Worm (Caenorhabditis elegans) whole organism, midembryonic: ENCODE measurements around the gene F58E6.4.

Source experiments
- T22C8.4 ChIP-seq: fragments of 200-800 bp; sonication (Bioruptor generic); IDR thresholded peaks from 2 replicates; pipeline ENCODE4 v1.3.6; 2022; ENCODE audit warnings: missing genetic modification characterization, missing compliant biosample characterization
- cog-1 ChIP-seq: sonication (generic microtip); optimal IDR thresholded peaks from 2 replicates; lab custom pipeline; 2016; ENCODE audit warnings: missing genetic modification characterization, missing compliant biosample characterization
- flt-1 ChIP-seq: fragments of 200-800 bp; sonication (Bioruptor generic); IDR thresholded peaks from 2 replicates; pipeline ENCODE4 v1.3.6; 2022; ENCODE audit warnings: missing genetic modification characterization, missing compliant biosample characterization
- klf-2 ChIP-seq: fragments of 200-800 bp; sonication (Bioruptor generic); conservative IDR thresholded peaks from 2 replicates; pipeline ENCODE4 v1.3.6; 2022; ENCODE audit warnings: missing genetic modification reagents, missing genetic modification characterization, missing compliant biosample characterization
- med-1 ChIP-seq: sonication (generic microtip); optimal IDR thresholded peaks from 2 replicates; lab custom pipeline; 2017; ENCODE audit warnings: missing genetic modification characterization, mild to moderate bottlenecking, missing compliant biosample characterization, antibody characterized with exemption, missing genetic modification reagents; ENCODE audit not compliant: insufficient read depth
- ref-1 ChIP-seq: fragments of 200-800 bp; sonication (Bioruptor generic); conservative IDR thresholded peaks from 2 replicates; pipeline ENCODE4 v1.3.6; 2022; ENCODE audit warnings: missing genetic modification reagents, missing genetic modification characterization, missing compliant biosample characterization
- tab-1 ChIP-seq: fragments of 200-800 bp; sonication (Bioruptor generic); IDR thresholded peaks from 2 replicates; pipeline ENCODE4 v1.3.6; 2022; ENCODE audit warnings: missing genetic modification characterization, missing compliant biosample characterization
- ztf-23 ChIP-seq: fragments of 200-800 bp; sonication (Bioruptor generic); IDR thresholded peaks from 2 replicates; pipeline ENCODE4 v1.3.6; 2022; ENCODE audit warnings: missing genetic modification reagents, missing genetic modification characterization, missing compliant biosample characterization
- ztf-29 ChIP-seq: fragments of 200-800 bp; sonication (Bioruptor generic); IDR thresholded peaks from 2 replicates; pipeline ENCODE4 v1.3.6; 2022; ENCODE audit warnings: missing genetic modification reagents, missing genetic modification characterization, missing compliant biosample characterization

- TF ChIP-seq cog-1 (tag; lab: Kevin White, UChicago) (no peak), ztf-23 (GFP tag; lab: Robert Waterston, UW) (no peak), T22C8.4 (GFP tag; lab: Robert Waterston, UW) (no peak), flt-1 (GFP tag; lab: Robert Waterston, UW) (no peak), med-1 (GFP tag; lab: Kevin White, UChicago) (no peak), tab-1 (no peak), ref-1 (no peak), ztf-29 (GFP tag; lab: Robert Waterston, UW) (no peak), klf-2 (no peak)
Measured at ce11 chrV:9739402-9739801, 10.8 kb downstream of the F58E6.4 start, which contains the start of gene marc-1.
